Fruit fly (Drosophila melanogaster): ENCODE data around the gene CG32572.

DNA sequence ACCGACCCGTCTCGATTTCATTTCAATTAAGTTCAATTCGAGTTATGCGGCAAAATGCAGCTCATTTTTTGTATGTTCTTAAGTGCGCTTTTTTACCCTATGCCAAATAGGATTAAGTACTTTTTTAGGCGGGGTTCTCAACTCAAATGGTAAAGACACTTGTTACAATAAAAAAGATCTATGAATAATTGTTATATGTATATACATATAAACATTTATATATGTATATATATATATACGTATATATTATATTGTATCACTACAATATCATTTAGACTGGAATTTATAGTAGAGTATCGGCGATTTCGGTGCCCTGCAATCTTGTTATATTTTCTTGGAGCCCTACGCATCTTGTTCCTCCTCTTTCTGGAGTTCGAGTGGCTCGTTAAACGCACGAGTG is 31.0 kb upstream of the CG32572 start:
- no peak for TF ChIP-seq Dif (GFP tag; optimal IDR thresholded peaks at IDR 0.05; ENCODE audit: partially characterized antibody)
- TF ChIP-seq pan (optimal IDR thresholded peaks at IDR 0.05), result no peak
- TF ChIP-seq brk (GFP tag; optimal IDR thresholded peaks at IDR 0.05), result no peak
